Fruit fly (Drosophila melanogaster): ENCODE data around the gene BBS5.

BBS5 gene

dm6 chr3R:4806318-4806757 is 9.8 kb upstream of the BBS5 start (continued):
- TF ChIP-seq CG2712 (tag; optimal IDR thresholded peaks at IDR 0.05) (peak; percentile 27), Hr39 (optimal IDR thresholded peaks at IDR 0.05) (no peak), so (GFP tag; IDR thresholded peaks at IDR 0.05) (peak; percentile 49; the same call in 1 of the 3 replicates), CG11723 (GFP tag; optimal IDR thresholded peaks at IDR 0.05) (peak; percentile 50), jing (GFP tag; optimal IDR thresholded peaks at IDR 0.05) (peak; percentile 3), CG2678 (tag; optimal IDR thresholded peaks at IDR 0.05) (peak; percentile 74), crp (GFP tag; optimal IDR thresholded peaks at IDR 0.05) (peak in 1 of 2 experiments; percentile 67), CG8359 (GFP tag; optimal IDR thresholded peaks at IDR 0.05; ENCODE audit: borderline replicate concordance) (peak; percentile 49), E2f2 (GFP tag; IDR thresholded peaks at IDR 0.05) (peak; percentile 29; the same call in 1 of the 2 replicates), CG2202 (tag; optimal IDR thresholded peaks at IDR 0.05) (peak; percentile 72), Scr (GFP tag; IDR thresholded peaks at IDR 0.05; ENCODE audit: partially characterized antibody) (no peak), CG11696 (GFP tag; IDR thresholded peaks at IDR 0.05) (no peak; the same call in 1 of the 2 replicates), CG6689 (GFP tag; IDR thresholded peaks at IDR 0.05) (no peak), org-1 (GFP tag; optimal IDR thresholded peaks at IDR 0.05) (peak; percentile 58), NFAT (GFP tag; IDR thresholded peaks at IDR 0.05) (peak; percentile 41; the same call in 1 of the 2 replicates), CG1603 (tag; optimal IDR thresholded peaks at IDR 0.05) (peak; percentile 21), Hand (GFP tag; optimal IDR thresholded peaks at IDR 0.05) (peak; percentile 69), CHES-1-like (GFP tag; optimal IDR thresholded peaks at IDR 0.05) (peak; percentile 66), Deaf1 (tag; optimal IDR thresholded peaks at IDR 0.05) (peak; percentile 81), D (optimal IDR thresholded peaks at IDR 0.05) (no peak), D (GFP tag; optimal IDR thresholded peaks at IDR 0.05) (peak; percentile 65), nau (GFP tag; optimal IDR thresholded peaks at IDR 0.05) (peak; percentile 91), gem (tag; optimal IDR thresholded peaks at IDR 0.05) (peak; percentile 45), Myb (GFP tag; optimal IDR thresholded peaks at IDR 0.05) (peak; percentile 22), Ada2b (GFP tag; IDR thresholded peaks at IDR 0.05) (peak; percentile 6; the same call in 1 of the 2 replicates), dmrt11E (tag; optimal IDR thresholded peaks at IDR 0.05) (peak; percentile 33), CG15479 (GFP tag; optimal IDR thresholded peaks at IDR 0.05) (no peak), Dfd (GFP tag; optimal IDR thresholded peaks at IDR 0.05) (no peak), Usf (GFP tag; optimal IDR thresholded peaks at IDR 0.05) (no peak), CG6654 (GFP tag; optimal IDR thresholded peaks at IDR 0.05) (peak; percentile 3), sc (optimal IDR thresholded peaks at IDR 0.05) (no peak), sc (GFP tag; optimal IDR thresholded peaks at IDR 0.05) (peak; percentile 60), bigmax (GFP tag; optimal IDR thresholded peaks at IDR 0.05) (no peak), CG13624 (GFP tag; optimal IDR thresholded peaks at IDR 0.05) (peak; percentile 8)

DNA sequence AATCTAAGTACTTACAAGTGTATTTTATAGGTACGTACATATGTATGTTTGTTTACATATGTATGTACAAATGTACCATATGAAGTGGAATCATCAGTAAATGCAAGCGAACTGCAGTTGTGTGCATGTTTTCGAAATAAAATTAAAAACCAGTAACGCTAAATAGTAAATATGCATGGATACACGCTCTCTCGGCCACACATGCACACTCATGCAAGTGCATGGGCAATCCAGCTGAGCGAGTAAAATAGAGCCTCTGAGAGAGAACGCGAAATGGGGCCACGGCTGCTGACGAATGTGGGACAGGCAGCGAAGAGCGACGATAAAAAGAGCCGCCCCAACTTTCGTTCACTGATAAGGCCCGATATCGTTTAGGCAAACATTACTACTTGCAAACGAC is 8.5 kb upstream of the BBS5 start:
- TF ChIP-seq CG2199 (GFP tag; IDR thresholded peaks at IDR 0.05) (0 out of 3 replicates have a peak, but pooled peaks have one; percentile 44), Ptx1 (GFP tag; IDR thresholded peaks at IDR 0.05) (no peak), cg (GFP tag; optimal IDR thresholded peaks at IDR 0.05) (peak; percentile 55), CG12769 (tag; optimal IDR thresholded peaks at IDR 0.05) (peak; percentile 1), ftz-f1 (GFP tag; optimal IDR thresholded peaks at IDR 0.05) (no peak), CG11504 (tag; optimal IDR thresholded peaks at IDR 0.05) (no peak), Bdp1 (GFP tag; optimal IDR thresholded peaks at IDR 0.05) (no peak), MTF-1 (GFP tag; optimal IDR thresholded peaks at IDR 0.05; ENCODE audit: borderline replicate concordance) (no peak), z (GFP tag; IDR thresholded peaks at IDR 0.05) (peak; percentile 86), ro (GFP tag; IDR thresholded peaks at IDR 0.05) (no peak), CG9876 (GFP tag; optimal IDR thresholded peaks at IDR 0.05) (no peak), luna (GFP tag; optimal IDR thresholded peaks at IDR 0.05) (no peak), bbx (GFP tag; IDR thresholded peaks at IDR 0.05; ENCODE audit: partially characterized antibody) (0 out of 2 replicates have a peak, but pooled peaks have one; percentile 14), CG14014 (GFP tag; IDR thresholded peaks at IDR 0.05) (0 out of 2 replicates have a peak, but pooled peaks have one; percentile 24), CHES-1-like (GFP tag; optimal IDR thresholded peaks at IDR 0.05) (no peak), Trl (optimal IDR thresholded peaks at IDR 0.05) (peak in 1 of 2 experiments; percentile 61), Trl (GFP tag; optimal IDR thresholded peaks at IDR 0.05) (no peak), Med (GFP tag) (peak; percentile 32), Ets65A (GFP tag) (no peak), Pdp1 (GFP tag; optimal IDR thresholded peaks at IDR 0.05) (no peak)
